Fruit fly (Drosophila melanogaster): Measurements from ENCODE around the gene CG13625.

Gene CG13625

dm6 chr3R:24625517-24625925 lies 40.6 kb upstream of the CG13625 start, which contains the start of the genes Syx18 and atl (continued):
- no peak for TF ChIP-seq sim (GFP tag; IDR thresholded peaks at IDR 0.05)
- TF ChIP-seq tap (tag; optimal IDR thresholded peaks at IDR 0.05): no peak
- TF ChIP-seq trh (GFP tag; optimal IDR thresholded peaks at IDR 0.05): no peak
- peak; percentile 47; the same call in 2 of the 3 replicates for TF ChIP-seq CG34224 (GFP tag; IDR thresholded peaks at IDR 0.05; ENCODE audit: partially characterized antibody)
- TF ChIP-seq pan (optimal IDR thresholded peaks at IDR 0.05): no peak
- TF ChIP-seq pan (GFP tag; optimal IDR thresholded peaks at IDR 0.05 in 1 of 2, IDR thresholded peaks at IDR 0.05 in 1 of 2): no peak
- TF ChIP-seq CG11093 (GFP tag; IDR thresholded peaks at IDR 0.05): no peak
- no peak for TF ChIP-seq B-H1 (GFP tag; IDR thresholded peaks at IDR 0.05)
- peak; percentile 7 for TF ChIP-seq dm (GFP tag; optimal IDR thresholded peaks at IDR 0.05)
- TF ChIP-seq Poxn (GFP tag; IDR thresholded peaks at IDR 0.05): no peak
- TF ChIP-seq da (GFP tag; optimal IDR thresholded peaks at IDR 0.05): no peak
- peak; percentile 21 for TF ChIP-seq tin (GFP tag; optimal IDR thresholded peaks at IDR 0.05)
- TF ChIP-seq Ravus (GFP tag; IDR thresholded peaks at IDR 0.05): no peak
- TF ChIP-seq sc (optimal IDR thresholded peaks at IDR 0.05): no peak
- no peak for TF ChIP-seq sc (GFP tag; optimal IDR thresholded peaks at IDR 0.05)
- TF ChIP-seq Spps (tag; optimal IDR thresholded peaks at IDR 0.05): no peak
- TF ChIP-seq stc (GFP tag; IDR thresholded peaks at IDR 0.05): no peak
- no peak for TF ChIP-seq CG3163 (GFP tag; optimal IDR thresholded peaks at IDR 0.05)
- TF ChIP-seq Deaf1 (tag; optimal IDR thresholded peaks at IDR 0.05): no peak
- TF ChIP-seq Optix (GFP tag; IDR thresholded peaks at IDR 0.05): no peak
- TF ChIP-seq CG4730 (GFP tag; IDR thresholded peaks at IDR 0.05): no peak
- no peak for TF ChIP-seq CG10959 (GFP tag; IDR thresholded peaks at IDR 0.05)
- no peak for TF ChIP-seq CG4424 (GFP tag; optimal IDR thresholded peaks at IDR 0.05)
- TF ChIP-seq trem (tag; optimal IDR thresholded peaks at IDR 0.05): peak; percentile 80
- TF ChIP-seq CTCF (GFP tag; optimal IDR thresholded peaks at IDR 0.05): no peak
- no peak for TF ChIP-seq CG15696 (tag; optimal IDR thresholded peaks at IDR 0.05)
- no peak for TF ChIP-seq Bteb2 (GFP tag; optimal IDR thresholded peaks at IDR 0.05)
- TF ChIP-seq CG6813 (GFP tag; optimal IDR thresholded peaks at IDR 0.05): no peak
- TF ChIP-seq sima (GFP tag; optimal IDR thresholded peaks at IDR 0.05): no peak
- no peak for TF ChIP-seq pum (GFP tag; optimal IDR thresholded peaks at IDR 0.05)
- no peak for TF ChIP-seq H15 (GFP tag; IDR thresholded peaks at IDR 0.05)
- no peak for TF ChIP-seq CG11085 (GFP tag; IDR thresholded peaks at IDR 0.05)
- peak in 1 of 2 experiments; percentile 10 for TF ChIP-seq bsh (GFP tag; optimal IDR thresholded peaks at IDR 0.05)
- no peak for TF ChIP-seq Taf1 (GFP tag; IDR thresholded peaks at IDR 0.05)
- TF ChIP-seq CG9932 (GFP tag; IDR thresholded peaks at IDR 0.05): peak; percentile 42; the same call in 1 of the 2 replicates
- peak; percentile 14 for TF ChIP-seq fd64A (GFP tag; optimal IDR thresholded peaks at IDR 0.05)
- TF ChIP-seq CG7357 (GFP tag; IDR thresholded peaks at IDR 0.05): no peak
- TF ChIP-seq CG42726 (GFP tag; IDR thresholded peaks at IDR 0.05; ENCODE audit: partially characterized antibody): no peak
- TF ChIP-seq lola (GFP tag; optimal IDR thresholded peaks at IDR 0.05): no peak
- TF ChIP-seq CG4820 (GFP tag; optimal IDR thresholded peaks at IDR 0.05): no peak
- TF ChIP-seq maf-S (GFP tag; optimal IDR thresholded peaks at IDR 0.05): no peak
- TF ChIP-seq knrl (GFP tag; IDR thresholded peaks at IDR 0.05; ENCODE audit: partially characterized antibody): peak; percentile 41; the same call in 1 of the 3 replicates
- TF ChIP-seq MESR4 (GFP tag; optimal IDR thresholded peaks at IDR 0.05): peak; percentile 96
- TF ChIP-seq corto (GFP tag; optimal IDR thresholded peaks at IDR 0.05): no peak
- peak; percentile 51; the same call in 1 of the 2 replicates for TF ChIP-seq Adf1 (GFP tag; IDR thresholded peaks at IDR 0.05)
- TF ChIP-seq HLH3B (GFP tag; IDR thresholded peaks at IDR 0.05): no peak
- no peak for TF ChIP-seq CG2199 (GFP tag; IDR thresholded peaks at IDR 0.05)
- peak; percentile 84 for TF ChIP-seq sens (GFP tag)
- no peak for TF ChIP-seq Atf-2 (GFP tag; optimal IDR thresholded peaks at IDR 0.05)
- no peak for TF ChIP-seq dimm (GFP tag; IDR thresholded peaks at IDR 0.05)
- TF ChIP-seq unpg (GFP tag; optimal IDR thresholded peaks at IDR 0.05): peak; percentile 37
- TF ChIP-seq ken (GFP tag; IDR thresholded peaks at IDR 0.05): no peak
- 0 out of 3 replicates have a peak, but pooled peaks have one; percentile 9 for TF ChIP-seq row (GFP tag; IDR thresholded peaks at IDR 0.05)
- peak; percentile 15 for TF ChIP-seq HLH54F (GFP tag; optimal IDR thresholded peaks at IDR 0.05)

All from whole organism, embryonic.